Fruit fly (Drosophila melanogaster) Kc167 (cell line): Measurements from ENCODE around the gene tws.

Experiments used
- Myc ChIP-seq: fragments of >200 bp; optimal IDR thresholded peaks from 2 replicates; lab custom pipeline; 2017; ENCODE audit warnings: missing external identifiers
- h ChIP-seq: fragments of >200 bp; optimal IDR thresholded peaks from 3 replicates; lab custom pipeline; 2018; ENCODE audit warnings: missing external identifiers
- ttk ChIP-seq: sonication (Bioruptor generic); optimal IDR thresholded peaks from 2 replicates; lab custom pipeline; 2017; ENCODE audit warnings: missing external identifiers

DNA sequence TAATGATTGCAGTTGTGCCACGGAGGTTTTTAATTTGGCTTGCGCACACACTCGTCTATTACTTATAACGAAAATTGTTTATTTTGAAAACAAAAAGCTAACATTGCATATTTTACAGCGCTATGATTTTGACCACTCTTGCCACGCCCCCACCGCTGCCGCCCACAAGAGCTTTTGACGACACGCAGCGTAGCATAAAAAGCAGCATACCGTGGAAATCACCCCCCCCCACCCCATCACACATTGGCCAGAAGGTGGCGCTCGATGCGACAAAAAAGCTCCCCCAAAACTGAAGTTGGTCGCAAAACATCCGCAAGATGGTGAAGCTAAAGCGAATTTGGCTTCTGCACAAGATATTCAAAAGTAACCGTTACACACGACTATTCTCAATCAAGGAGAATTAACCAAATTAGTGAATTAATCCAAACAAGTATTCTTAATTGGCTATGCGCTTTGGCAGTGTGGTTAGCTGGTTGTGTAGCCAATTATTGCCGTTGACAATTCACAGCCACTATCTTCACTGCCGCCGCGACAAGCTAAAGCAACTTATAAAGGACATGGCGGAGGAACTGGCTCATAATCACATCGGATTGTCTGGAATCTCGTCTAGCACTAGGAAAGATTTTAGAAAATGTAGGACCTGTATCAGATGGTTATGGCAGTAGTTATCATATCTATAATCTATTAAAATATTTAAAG is 38.9 kb downstream of the tws start:
- TF ChIP-seq ttk (no peak), h (lab: Kevin White, UChicago) (no peak), Myc (lab: Kevin White, UChicago) (no peak)
